Fruit fly (Drosophila melanogaster): ENCODE measurements around the gene Ncoa6.

Ncoa6 gene

dm6 chr2L:5292977-5293513, 33.4 kb downstream of the Ncoa6 start (continued):
- TF ChIP-seq CG10959 (GFP tag; IDR thresholded peaks at IDR 0.05) (peak; percentile 58; the same call in 1 of the 2 replicates), yki (optimal IDR thresholded peaks at IDR 0.05) (peak; percentile 31)

DNA sequence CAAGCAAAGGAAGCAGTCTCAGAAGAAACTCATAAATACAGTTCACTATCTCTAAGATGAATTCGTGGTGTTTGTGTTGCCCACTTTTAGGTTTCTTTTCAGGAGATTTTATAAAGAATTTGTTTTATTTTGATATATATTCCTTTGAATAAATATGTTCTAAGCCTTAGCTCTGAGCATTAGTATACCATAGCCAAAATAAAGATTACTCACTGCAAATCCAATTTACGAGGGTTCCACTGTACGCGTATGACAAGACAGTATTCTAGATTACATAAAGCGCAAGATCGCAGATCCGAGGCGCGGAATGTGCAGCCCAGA, 33.9 kb downstream of the Ncoa6 start:
- TF ChIP-seq Nf-YC (tag; optimal IDR thresholded peaks at IDR 0.05) (no peak), Atf-2 (GFP tag; optimal IDR thresholded peaks at IDR 0.05) (no peak), lbe (GFP tag; optimal IDR thresholded peaks at IDR 0.05) (peak; percentile 95), Rfx (GFP tag; IDR thresholded peaks at IDR 0.05) (peak; percentile 8; the same call in 1 of the 2 replicates), gem (tag; optimal IDR thresholded peaks at IDR 0.05) (peak; percentile 25), phol (tag; optimal IDR thresholded peaks at IDR 0.05) (peak; percentile 14), Ssrp (tag; optimal IDR thresholded peaks at IDR 0.05) (peak; percentile 24), CG7839 (tag; optimal IDR thresholded peaks at IDR 0.05) (peak; percentile 1), CG2678 (tag; optimal IDR thresholded peaks at IDR 0.05) (peak; percentile 6), row (GFP tag; IDR thresholded peaks at IDR 0.05) (peak; percentile 31; the same call in 2 of the 3 replicates), corto (GFP tag; optimal IDR thresholded peaks at IDR 0.05) (peak; percentile 95), CG8388 (GFP tag; optimal IDR thresholded peaks at IDR 0.05) (no peak), danr (GFP tag; IDR thresholded peaks at IDR 0.05) (no peak), Gug (GFP tag; IDR thresholded peaks at IDR 0.05) (no peak), CG17912 (GFP tag; optimal IDR thresholded peaks at IDR 0.05) (no peak), Xrp1 (GFP tag; IDR thresholded peaks at IDR 0.05) (peak; percentile 30; the same call in 1 of the 2 replicates), Ptx1 (GFP tag; IDR thresholded peaks at IDR 0.05) (0 out of 2 replicates have a peak, but pooled peaks have one; percentile 8), grau (tag; optimal IDR thresholded peaks at IDR 0.05) (peak; percentile 87), bsh (GFP tag; optimal IDR thresholded peaks at IDR 0.05) (peak; percentile 34 to 52), dmrt11E (tag; optimal IDR thresholded peaks at IDR 0.05) (peak; percentile 36), fd96Cb (tag; optimal IDR thresholded peaks at IDR 0.05) (peak; percentile 3), Drgx (GFP tag; IDR thresholded peaks at IDR 0.05) (peak; percentile 69), unpg (GFP tag; optimal IDR thresholded peaks at IDR 0.05) (peak; percentile 21), Scr (GFP tag; IDR thresholded peaks at IDR 0.05; ENCODE audit: partially characterized antibody) (no peak), nom (GFP tag; optimal IDR thresholded peaks at IDR 0.05) (peak; percentile 87), CG2199 (GFP tag; IDR thresholded peaks at IDR 0.05) (no peak), Blimp-1 (GFP tag; optimal IDR thresholded peaks at IDR 0.05) (peak; percentile 1), CG11093 (GFP tag; IDR thresholded peaks at IDR 0.05) (no peak), sens (GFP tag) (peak; percentile 7), CG6813 (GFP tag; optimal IDR thresholded peaks at IDR 0.05) (no peak), CG13424 (tag; optimal IDR thresholded peaks at IDR 0.05) (peak; percentile 9)

DNA sequence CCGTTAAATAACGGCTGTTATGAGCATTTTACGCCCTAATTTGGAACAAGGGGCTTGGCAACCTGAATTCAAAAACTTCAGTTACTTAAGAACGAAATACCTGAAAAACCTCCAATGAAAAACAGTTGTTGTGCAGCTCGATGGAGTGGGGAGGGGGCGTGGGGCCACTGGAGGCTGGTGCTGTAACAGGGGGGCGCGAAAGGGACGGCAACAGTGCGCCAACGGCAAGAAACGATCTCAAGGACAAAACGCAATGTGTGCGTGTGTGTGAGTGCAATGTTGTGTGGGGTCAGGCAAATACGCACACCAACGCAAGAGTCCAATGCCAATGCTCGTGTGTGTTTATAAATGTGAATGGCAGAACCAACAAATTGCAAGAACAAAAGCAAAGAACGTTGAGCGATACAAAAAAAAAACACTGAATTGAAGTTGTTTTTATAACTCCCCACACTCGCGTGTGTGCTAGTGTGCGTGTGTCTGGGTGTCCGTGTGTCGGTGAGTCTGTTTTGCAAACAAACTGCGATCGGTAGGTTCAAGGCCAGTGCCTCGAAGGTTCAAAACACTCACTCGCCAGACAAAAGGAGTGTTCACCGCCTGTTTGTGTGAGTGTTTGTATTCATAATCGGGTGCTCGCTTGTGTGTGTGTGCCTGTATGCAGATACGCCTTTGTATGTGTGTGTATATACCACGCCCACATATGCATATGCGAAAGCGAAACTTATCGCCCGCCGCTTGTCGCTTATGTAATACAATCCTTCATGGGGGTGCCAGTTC, 34.4 kb downstream of the Ncoa6 start:
- TF ChIP-seq Bgb (GFP tag; IDR thresholded peaks at IDR 0.05; ENCODE audit: partially characterized antibody) (no peak), dpn (GFP tag; optimal IDR thresholded peaks at IDR 0.05) (no peak), CG5953 (GFP tag; IDR thresholded peaks at IDR 0.05) (no peak), Ravus (GFP tag; IDR thresholded peaks at IDR 0.05) (no peak), CG3407 (GFP tag; optimal IDR thresholded peaks at IDR 0.05) (no peak), CrebB (tag; optimal IDR thresholded peaks at IDR 0.05) (no peak), Oaz (GFP tag; IDR thresholded peaks at IDR 0.05) (no peak), maf-S (GFP tag; optimal IDR thresholded peaks at IDR 0.05) (no peak), CG14667 (GFP tag; IDR thresholded peaks at IDR 0.05) (no peak), CG1832 (GFP tag; optimal IDR thresholded peaks at IDR 0.05) (peak; percentile 5), BtbVII (GFP tag; optimal IDR thresholded peaks at IDR 0.05) (no peak), CG9727 (GFP tag; optimal IDR thresholded peaks at IDR 0.05) (no peak), CG11093 (GFP tag; IDR thresholded peaks at IDR 0.05) (no peak), CG8478 (optimal IDR thresholded peaks at IDR 0.05) (peak; percentile 60), nom (GFP tag; optimal IDR thresholded peaks at IDR 0.05) (peak; percentile 33), crol (GFP tag; IDR thresholded peaks at IDR 0.05) (peak; percentile 52; the same call in 1 of the 2 replicates), Dip2 (GFP tag; IDR thresholded peaks at IDR 0.05) (no peak)

Measured in whole organism, embryonic.